Fruit fly (Drosophila melanogaster) whole organism: ENCODE data around the gene Miga.

Experiments used
- CG8478 ChIP-seq: fragments of >200 bp; optimal IDR thresholded peaks from 2 replicates; lab custom pipeline; 2018; ENCODE audit warnings: inconsistent platforms
- Dll ChIP-seq: fragments of >200 bp; optimal IDR thresholded peaks from 2 replicates; lab custom pipeline; 2017
- EcR ChIP-seq, 2 experiments: fragments of >200 bp; optimal IDR thresholded peaks; 2 replicates each; lab custom pipeline; 2017; ENCODE audit warnings: missing biosample characterization in 2 of 2, missing genetic modification characterization in 2 of 2, missing genetic modification reagents in 2 of 2
- pan ChIP-seq: fragments of >200 bp; optimal IDR thresholded peaks from 2 replicates; lab custom pipeline; 2017
- psq ChIP-seq: fragments of >200 bp; optimal IDR thresholded peaks from 2 replicates; lab custom pipeline; 2017

- no peak for TF ChIP-seq CG8478 (lab: Kevin White, UChicago)
- no peak for TF ChIP-seq EcR (GFP tag; optimal IDR thresholded peaks at IDR 0.05; lab: Kevin White, UChicago)
- no peak for TF ChIP-seq psq (lab: Kevin White, UChicago)
- TF ChIP-seq pan, result no peak
- TF ChIP-seq Dll, result no peak
Measured at dm6 chrX:8447166-8447565, 9.5 kb upstream of the Miga start.
